Worm (Caenorhabditis elegans): Measurements from ENCODE around the gene F44G4.5.

DNA sequence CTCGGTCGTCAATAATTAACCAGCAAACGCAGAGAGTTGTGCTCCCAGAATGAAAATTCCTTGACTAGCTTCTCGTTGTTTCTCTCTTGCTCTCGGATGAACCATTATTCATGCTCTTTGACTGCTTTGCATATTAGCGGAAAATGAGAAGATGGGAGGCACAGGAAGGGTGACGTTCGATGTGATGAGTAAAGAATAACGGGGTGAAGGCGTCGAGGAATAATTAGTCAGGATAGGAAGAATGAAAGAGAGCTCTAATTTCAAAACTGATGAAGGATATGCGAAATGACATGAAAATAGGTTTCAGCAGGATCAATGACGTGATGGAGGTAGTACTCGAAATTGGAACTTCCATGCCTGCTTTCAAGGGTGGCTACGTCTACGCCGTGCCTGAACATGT lies 49.0 kb downstream of the F44G4.5 start:
- TF ChIP-seq nhr-28 (tag; optimal IDR thresholded peaks at IDR 0.05): no peak
- TF ChIP-seq daf-12 (tag; optimal IDR thresholded peaks at IDR 0.05): no peak
- TF ChIP-seq nhr-76 (tag; optimal IDR thresholded peaks at IDR 0.05): no peak
- no peak for TF ChIP-seq lin-39 (tag; optimal IDR thresholded peaks at IDR 0.05)
- TF ChIP-seq ztf-4 (tag; optimal IDR thresholded peaks at IDR 0.05): no peak
- TF ChIP-seq ama-1 (optimal IDR thresholded peaks at IDR 0.05): no peak

Data from whole organism, L3 larva.